Worm (Caenorhabditis elegans) whole organism, L2 larva: ENCODE results near the gene F09A5.2.

ENCODE experiments used
- F13H6.1 ChIP-seq: sonication (generic microtip); optimal IDR thresholded peaks from 2 replicates; lab custom pipeline; 2016; ENCODE audit warnings: missing genetic modification characterization, missing compliant biosample characterization
- R02D3.7 ChIP-seq: fragments of 150-350 bp; optimal IDR thresholded peaks from 2 replicates; lab custom pipeline; 2014; ENCODE audit warnings: missing biosample characterization, missing genetic modification characterization
- crh-2 ChIP-seq: sonication (generic microtip); optimal IDR thresholded peaks from 2 replicates; lab custom pipeline; 2017; ENCODE audit warnings: missing biosample characterization, missing genetic modification characterization
- nhr-11 ChIP-seq: fragments of 150-350 bp; optimal IDR thresholded peaks from 2 replicates; lab custom pipeline; 2014; ENCODE audit warnings: missing biosample characterization, missing genetic modification characterization
- nhr-12 ChIP-seq: fragments of 150-350 bp; optimal IDR thresholded peaks from 2 replicates; lab custom pipeline; 2014; ENCODE audit warnings: missing biosample characterization, missing genetic modification characterization
- skn-1 ChIP-seq: sonication (generic microtip); optimal IDR thresholded peaks from 2 replicates; lab custom pipeline; 2017; ENCODE audit warnings: missing biosample characterization, missing genetic modification characterization
- unc-39 ChIP-seq: fragments of 150-350 bp; optimal IDR thresholded peaks from 2 replicates; lab custom pipeline; 2014; ENCODE audit warnings: missing biosample characterization, missing genetic modification characterization
- unc-62 ChIP-seq: fragments of 150-350 bp; optimal IDR thresholded peaks from 2 replicates; lab custom pipeline; 2014; ENCODE audit warnings: missing biosample characterization, missing genetic modification reagents, missing genetic modification characterization
- ztf-1 ChIP-seq: fragments of 200-800 bp; sonication (Bioruptor generic); conservative IDR thresholded peaks from 2 replicates; pipeline ENCODE4 v1.3.6; 2022; ENCODE audit warnings: missing genetic modification characterization, missing compliant biosample characterization

DNA sequence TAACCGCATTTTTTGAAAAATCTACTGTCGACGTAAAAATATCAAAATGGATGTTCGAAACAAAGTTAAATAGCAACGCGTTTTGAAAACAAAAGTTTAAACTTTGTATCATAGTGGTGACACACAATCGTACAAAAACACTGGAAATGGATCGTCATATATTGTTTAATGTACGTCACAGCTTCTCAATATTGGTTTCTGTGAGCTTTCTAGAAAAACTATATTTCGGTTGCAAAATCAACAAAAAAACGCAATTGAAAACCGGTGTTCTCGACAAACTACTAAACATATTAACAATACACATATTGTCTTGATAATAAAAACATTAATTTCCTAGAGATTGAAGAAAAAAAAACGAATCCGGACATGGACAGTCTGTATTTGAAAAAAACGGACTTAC is 34.5 kb upstream of the F09A5.2 start, which contains the start of gene R03G8.6:
- TF ChIP-seq F13H6.1 (tag; lab: Kevin White, UChicago) (no peak), R02D3.7 (no peak), unc-39 (tag; lab: Kevin White, UChicago) (no peak), nhr-11 (tag; lab: Kevin White, UChicago) (no peak), unc-62 (no peak), skn-1 (tag; lab: Kevin White, UChicago) (no peak), ztf-1 (GFP tag; lab: Robert Waterston, UW) (no peak), crh-2 (tag; lab: Kevin White, UChicago) (no peak), nhr-12 (no peak)
